Fruit fly (Drosophila melanogaster) whole organism, pupa: ENCODE measurements around the gene Ost48.

Experiments used
- CG14655 ChIP-seq: fragments of 200-800 bp; sonication (Bioruptor generic); optimal IDR thresholded peaks from 3 replicates; lab custom pipeline; 2017; ENCODE audit warnings: mild to moderate bottlenecking, missing biosample characterization, missing genetic modification reagents, missing genetic modification characterization
- CG17806 ChIP-seq: fragments of 200-800 bp; sonication (Bioruptor generic); optimal IDR thresholded peaks from 2 replicates; lab custom pipeline; 2018; ENCODE audit warnings: missing biosample characterization, mild to moderate bottlenecking, missing genetic modification characterization, moderate library complexity
- CG34367 ChIP-seq: fragments of 200-800 bp; sonication (Bioruptor generic); optimal IDR thresholded peaks from 2 replicates; lab custom pipeline; 2018; ENCODE audit warnings: missing biosample characterization, mild to moderate bottlenecking, missing genetic modification characterization
- CG4496 ChIP-seq: fragments of 200-800 bp; sonication (Bioruptor generic); IDR thresholded peaks from 3 replicates; pipeline ENCODE4 v1.3.6; 2022; ENCODE audit warnings: missing biosample characterization, missing genetic modification characterization
- CG8301 ChIP-seq: fragments of 200-800 bp; sonication (Bioruptor generic); optimal IDR thresholded peaks from 2 replicates; lab custom pipeline; 2018; ENCODE audit warnings: missing biosample characterization, mild to moderate bottlenecking, missing genetic modification characterization
- EcR ChIP-seq: fragments of 200-800 bp; sonication (Bioruptor generic); optimal IDR thresholded peaks from 3 replicates; lab custom pipeline; 2019; ENCODE audit warnings: missing biosample characterization, missing genetic modification characterization, mild to moderate bottlenecking, moderate library complexity, missing genetic modification reagents
- Pif1A ChIP-seq: fragments of 200-800 bp; sonication (Bioruptor generic); optimal IDR thresholded peaks from 3 replicates; lab custom pipeline; 2016; ENCODE audit warnings: missing biosample characterization, missing genetic modification characterization
- Pif1B ChIP-seq: fragments of 200-800 bp; sonication (Bioruptor generic); optimal IDR thresholded peaks from 3 replicates; lab custom pipeline; 2016; ENCODE audit warnings: missing biosample characterization, missing genetic modification characterization
- rn ChIP-seq: fragments of 200-800 bp; sonication (Bioruptor generic); IDR thresholded peaks from 2 replicates; pipeline ENCODE4 v1.3.6; 2022; ENCODE audit warnings: missing biosample characterization, missing genetic modification characterization

dm6 chrX:9122492-9122891, 35.8 kb downstream of the Ost48 start:
- TF ChIP-seq Pif1B (no peak), CG14655 (GFP tag; lab: Kevin White, UChicago) (no peak), rn (GFP tag; lab: Robert Waterston, UW) (no peak), CG4496 (no peak), CG34367 (no peak), Pif1A (GFP tag; lab: Kevin White, UChicago) (no peak), CG8301 (tag; lab: Kevin White, UChicago) (no peak), EcR (GFP tag; lab: Kevin White, UChicago) (no peak), CG17806 (tag; lab: Kevin White, UChicago) (no peak)
